Worm (Caenorhabditis elegans) whole organism, L3 larva: ENCODE results near the gene fbxb-104.

Experiments used
- ZK546.5 ChIP-seq: sonication (generic microtip); optimal IDR thresholded peaks from 2 replicates; lab custom pipeline; 2017; ENCODE audit warnings: missing biosample characterization, missing genetic modification characterization
- ceh-82 ChIP-seq: fragments of 150-350 bp; optimal IDR thresholded peaks from 2 replicates; lab custom pipeline; 2014; ENCODE audit warnings: missing biosample characterization, missing genetic modification characterization
- elt-2 ChIP-seq: sonication (generic microtip); optimal IDR thresholded peaks from 2 replicates; lab custom pipeline; 2016; ENCODE audit warnings: missing genetic modification reagents, mild to moderate bottlenecking, missing genetic modification characterization, missing compliant biosample characterization
- fkh-2 ChIP-seq: fragments of 150-350 bp; optimal IDR thresholded peaks from 2 replicates; lab custom pipeline; 2014; ENCODE audit warnings: missing biosample characterization, missing genetic modification reagents, missing genetic modification characterization
- fos-1 ChIP-seq: fragments of 150-350 bp; optimal IDR thresholded peaks from 2 replicates; lab custom pipeline; 2014; ENCODE audit warnings: missing biosample characterization, missing genetic modification characterization
- lin-39 ChIP-seq: fragments of 150-350 bp; optimal IDR thresholded peaks from 2 replicates; lab custom pipeline; 2018; ENCODE audit warnings: missing biosample characterization, missing genetic modification reagents, missing genetic modification characterization
- mdl-1 ChIP-seq: fragments of 150-350 bp; optimal IDR thresholded peaks from 2 replicates; lab custom pipeline; 2014; ENCODE audit warnings: missing biosample characterization, missing genetic modification characterization
- mml-1 ChIP-seq: fragments of 150-350 bp; sonication (generic microtip); optimal IDR thresholded peaks from 3 replicates; lab custom pipeline; 2014; ENCODE audit warnings: missing biosample characterization, missing genetic modification characterization
- nhr-25 ChIP-seq: sonication (generic microtip); optimal IDR thresholded peaks from 2 replicates; lab custom pipeline; 2017; ENCODE audit warnings: missing biosample characterization, missing genetic modification characterization
- pqm-1 ChIP-seq: fragments of 150-350 bp; optimal IDR thresholded peaks from 2 replicates; lab custom pipeline; 2017; ENCODE audit warnings: missing biosample characterization, missing genetic modification characterization, inconsistent platforms
- unc-62 ChIP-seq: fragments of 150-350 bp; sonication (generic microtip); optimal IDR thresholded peaks from 4 replicates; lab custom pipeline; 2014; ENCODE audit warnings: missing biosample characterization, missing genetic modification reagents, missing genetic modification characterization
- ztf-11 ChIP-seq: fragments of 150-350 bp; optimal IDR thresholded peaks from 2 replicates; lab custom pipeline; 2014; ENCODE audit warnings: missing biosample characterization, missing genetic modification characterization

ce11 chrII:3444280-3444679, 32.8 kb downstream of the fbxb-104 start, which contains the start of gene C16C8.4:
- TF ChIP-seq ZK546.5 (no peak), mdl-1 (tag; lab: Kevin White, UChicago) (no peak), unc-62 (no peak), ceh-82 (tag; lab: Kevin White, UChicago) (no peak), fkh-2 (tag; lab: Kevin White, UChicago) (no peak), ztf-11 (tag; lab: Kevin White, UChicago) (no peak), lin-39 (tag; lab: Kevin White, UChicago) (no peak), pqm-1 (no peak), mml-1 (tag; lab: Kevin White, UChicago) (no peak), nhr-25 (no peak), elt-2 (tag; lab: Kevin White, UChicago) (no peak), fos-1 (tag; lab: Kevin White, UChicago) (no peak)
